Fruit fly (Drosophila melanogaster) whole organism, embryonic: ENCODE measurements around the gene Pcmt.

ENCODE experiments used
- Blimp-1 ChIP-seq: fragments of 200-800 bp; sonication (Bioruptor generic); optimal IDR thresholded peaks from 3 replicates; lab custom pipeline; 2018; ENCODE audit warnings: missing biosample characterization, missing genetic modification characterization, mild to moderate bottlenecking, moderate library complexity, missing genetic modification reagents
- CG3407 ChIP-seq: fragments of 200-800 bp; sonication (Bioruptor generic); optimal IDR thresholded peaks from 2 replicates; lab custom pipeline; 2018; ENCODE audit warnings: missing biosample characterization, mild to moderate bottlenecking, missing genetic modification characterization
- Dll ChIP-seq: fragments of 200-800 bp; sonication (Bioruptor generic); IDR thresholded peaks from 4 replicates; pipeline ENCODE4 v1.3.6; 2022; ENCODE audit warnings: missing biosample characterization, missing genetic modification characterization; ENCODE audit not compliant: partially characterized antibody
- Eip74EF ChIP-seq, 2 experiments: fragments of 200-800 bp in 1 of 2; fragments of >200 bp in 1 of 2; sonication (Bioruptor generic) in 1 of 2; optimal IDR thresholded peaks; 2 replicates each; lab custom pipeline; 2017 to 2019; ENCODE audit warnings: missing biosample characterization in 2 of 2, missing genetic modification characterization in 2 of 2, mild to moderate bottlenecking in 1 of 2, moderate library complexity in 1 of 2
- Ets65A ChIP-seq: fragments of 200-800 bp; sonication (Bioruptor generic); peaks from one replicate; lab custom pipeline; 2016; ENCODE audit warnings: missing biosample characterization, missing genetic modification characterization
- tx ChIP-seq: fragments of 200-800 bp; sonication (Bioruptor generic); optimal IDR thresholded peaks from 2 replicates; lab custom pipeline; 2016; ENCODE audit warnings: missing biosample characterization, missing genetic modification characterization
- vnd ChIP-seq: fragments of 200-800 bp; sonication (Bioruptor generic); IDR thresholded peaks from 3 replicates; pipeline ENCODE4 v1.3.6; 2022; ENCODE audit warnings: missing biosample characterization, missing genetic modification characterization; ENCODE audit not compliant: partially characterized antibody

DNA sequence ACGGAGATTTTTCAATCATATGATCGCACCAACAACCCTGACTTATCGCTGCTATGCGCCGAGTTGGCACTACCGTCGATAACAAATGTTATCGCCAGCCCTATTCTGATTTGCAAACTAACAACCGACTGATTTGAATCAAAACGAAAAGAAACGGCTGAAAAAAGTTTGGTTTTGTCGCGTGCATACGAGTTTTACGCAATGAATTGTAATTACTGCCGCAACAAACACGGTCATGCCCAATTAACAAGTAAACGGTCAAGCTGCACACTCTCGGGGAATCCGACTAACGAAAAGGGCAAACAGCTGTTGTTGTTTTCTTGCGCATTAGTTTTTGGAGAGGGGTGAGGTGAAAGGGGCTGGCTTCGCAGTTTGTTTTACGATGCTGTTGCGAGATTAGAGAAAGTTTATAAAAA lies 10.7 kb upstream of the Pcmt start, which contains the start of the genes CG14671 and CG12746:
- TF ChIP-seq vnd (GFP tag; lab: Robert Waterston, UW) (no peak), Blimp-1 (GFP tag; lab: Kevin White, UChicago) (no peak), Ets65A (no peak), CG3407 (GFP tag; lab: Kevin White, UChicago) (no peak), Eip74EF (GFP tag; optimal IDR thresholded peaks at IDR 0.05; lab: Kevin White, UChicago) (no peak), tx (GFP tag; lab: Kevin White, UChicago) (peak; percentile 14), Dll (GFP tag; lab: Robert Waterston, UW) (peak; percentile 51; the same call in 2 of the 4 replicates)
